Fruit fly (Drosophila melanogaster) whole organism, wandering third instar larva: ENCODE measurements around the gene Ndfip.

Experiments used
- Hr78 ChIP-seq: fragments of >200 bp; optimal IDR thresholded peaks from 2 replicates; lab custom pipeline; 2017; ENCODE audit warnings: missing biosample characterization, missing genetic modification characterization
- N ChIP-seq: fragments of >200 bp; optimal IDR thresholded peaks from 2 replicates; lab custom pipeline; 2018; ENCODE audit warnings: missing biosample characterization, missing external identifiers, missing genetic modification characterization
- h ChIP-seq: fragments of 200-800 bp; sonication (Bioruptor generic); optimal IDR thresholded peaks from 3 replicates; lab custom pipeline; 2016; ENCODE audit warnings: missing biosample characterization, mild to moderate bottlenecking, missing genetic modification characterization
- usp ChIP-seq: fragments of >200 bp; optimal IDR thresholded peaks from 2 replicates; lab custom pipeline; 2017; ENCODE audit warnings: missing biosample characterization, missing genetic modification characterization
- woc ChIP-seq: sonication (Bioruptor generic); optimal IDR thresholded peaks from 2 replicates; lab custom pipeline; 2016; ENCODE audit warnings: missing biosample characterization, mild to moderate bottlenecking, missing genetic modification characterization

dm6 chr3L:17619209-17619705 lies 34.8 kb downstream of the Ndfip start, which contains the start of gene Eip74EF:
- TF ChIP-seq N (GFP tag; lab: Kevin White, UChicago), result peak; percentile 30
- no peak for TF ChIP-seq Hr78 (GFP tag; lab: Kevin White, UChicago)
- TF ChIP-seq usp (GFP tag; lab: Kevin White, UChicago), result no peak
- TF ChIP-seq woc (GFP tag; lab: Kevin White, UChicago), result peak; percentile 78
- peak; percentile 74 for TF ChIP-seq h
